Worm (Caenorhabditis elegans) whole organism, young adult: ENCODE data around the gene F10C2.5.

Experiments
- F23B12.7 ChIP-seq: sonication (generic microtip); optimal IDR thresholded peaks from 2 replicates; lab custom pipeline; 2017; ENCODE audit warnings: missing genetic modification characterization, mild to moderate bottlenecking, missing compliant biosample characterization, antibody characterized with exemption, moderate library complexity; ENCODE audit not compliant: insufficient read depth
- F33H1.4 ChIP-seq: fragments of 200-800 bp; sonication (Bioruptor generic); IDR thresholded peaks from 2 replicates; pipeline ENCODE4 v1.3.6; 2022; ENCODE audit warnings: missing genetic modification reagents, missing genetic modification characterization, missing compliant biosample characterization
- F37B4.10 ChIP-seq: fragments of 200-800 bp; sonication (Bioruptor generic); IDR thresholded peaks from 2 replicates; pipeline ENCODE4 v1.3.6; 2022; ENCODE audit warnings: missing genetic modification characterization, missing compliant biosample characterization
- F49E8.2 ChIP-seq: sonication (generic microtip); optimal IDR thresholded peaks from 3 replicates; lab custom pipeline; 2017; ENCODE audit warnings: missing genetic modification characterization, mild to moderate bottlenecking, missing compliant biosample characterization, antibody characterized with exemption, moderate library complexity; ENCODE audit not compliant: insufficient read depth
- F57C9.4 ChIP-seq: sonication (generic microtip); optimal IDR thresholded peaks from 2 replicates; lab custom pipeline; 2017; ENCODE audit warnings: mild to moderate bottlenecking, missing genetic modification characterization, missing compliant biosample characterization
- K12H6.12 ChIP-seq: fragments of 200-800 bp; sonication (Bioruptor generic); optimal IDR thresholded peaks from 2 replicates; lab custom pipeline; 2018; ENCODE audit warnings: mild to moderate bottlenecking, missing genetic modification characterization, missing compliant biosample characterization
- T07F8.4 ChIP-seq: sonication (generic microtip); optimal IDR thresholded peaks from 2 replicates; lab custom pipeline; 2016; ENCODE audit warnings: mild to moderate bottlenecking, missing genetic modification characterization, moderate library complexity, missing compliant biosample characterization
- Y53F4B.3 ChIP-seq: fragments of 200-800 bp; sonication (Bioruptor generic); IDR thresholded peaks from 2 replicates; pipeline ENCODE4 v1.3.6; 2022; ENCODE audit warnings: missing genetic modification reagents, missing genetic modification characterization, missing compliant biosample characterization
- Y56A3A.18 ChIP-seq: fragments of 200-800 bp; sonication (Bioruptor generic); IDR thresholded peaks from 2 replicates; pipeline ENCODE4 v1.3.6; 2022; ENCODE audit warnings: missing genetic modification reagents, missing genetic modification characterization, missing compliant biosample characterization
- Y79H2A.3 ChIP-seq: fragments of 200-800 bp; sonication (Bioruptor generic); conservative IDR thresholded peaks from 2 replicates; pipeline ENCODE4 v1.3.6; 2022; ENCODE audit warnings: missing genetic modification reagents, missing genetic modification characterization, missing compliant biosample characterization
- aptf-2 ChIP-seq: fragments of 200-800 bp; sonication (Bioruptor generic); conservative IDR thresholded peaks from 2 replicates; pipeline ENCODE4 v1.3.6; 2022; ENCODE audit warnings: missing genetic modification reagents, missing genetic modification characterization, missing compliant biosample characterization
- ceh-27 ChIP-seq: fragments of 200-800 bp; sonication (Bioruptor generic); optimal IDR thresholded peaks from 2 replicates; lab custom pipeline; 2018; ENCODE audit warnings: mild to moderate bottlenecking, missing genetic modification characterization, moderate library complexity, missing compliant biosample characterization
- die-1 ChIP-seq: sonication (generic microtip); optimal IDR thresholded peaks from 2 replicates; lab custom pipeline; 2016; ENCODE audit warnings: missing genotype, mild to moderate bottlenecking, missing genetic modification characterization, missing compliant biosample characterization
- egl-18 ChIP-seq: fragments of 200-800 bp; sonication (Bioruptor generic); IDR thresholded peaks from 2 replicates; pipeline ENCODE4 v1.3.6; 2022; ENCODE audit warnings: missing genetic modification reagents, missing genetic modification characterization, missing compliant biosample characterization
- ekl-4 ChIP-seq: fragments of 200-800 bp; sonication (Bioruptor generic); IDR thresholded peaks from 2 replicates; pipeline ENCODE4 v1.3.6; 2022; ENCODE audit warnings: missing genetic modification reagents, missing genetic modification characterization, missing compliant biosample characterization
- hmg-1.2 ChIP-seq: fragments of 200-800 bp; sonication (Bioruptor generic); IDR thresholded peaks from 2 replicates; pipeline ENCODE4 v1.3.6; 2022; ENCODE audit warnings: missing genetic modification reagents, missing genetic modification characterization, missing compliant biosample characterization
- hmg-20 ChIP-seq: fragments of 200-800 bp; sonication (Bioruptor generic); IDR thresholded peaks from 2 replicates; pipeline ENCODE4 v1.3.6; 2022; ENCODE audit warnings: missing genetic modification reagents, missing genetic modification characterization, missing compliant biosample characterization
- hrde-1 ChIP-seq: sonication (generic microtip); optimal IDR thresholded peaks from 2 replicates; lab custom pipeline; 2016; ENCODE audit warnings: missing genetic modification characterization, mild to moderate bottlenecking, missing compliant biosample characterization, moderate library complexity, missing genotype, missing genetic modification reagents, borderline replicate concordance
- lag-1 ChIP-seq: fragments of 200-800 bp; sonication (Bioruptor generic); IDR thresholded peaks from 2 replicates; pipeline ENCODE4 v1.3.6; 2022; ENCODE audit warnings: missing genetic modification reagents, missing genetic modification characterization, missing compliant biosample characterization
- lir-1 ChIP-seq: fragments of 200-800 bp; sonication (Bioruptor generic); conservative IDR thresholded peaks from 2 replicates; pipeline ENCODE4 v1.3.6; 2022; ENCODE audit warnings: missing genetic modification reagents, missing genetic modification characterization, missing compliant biosample characterization
- mes-4 ChIP-seq: sonication (generic microtip); optimal IDR thresholded peaks from 2 replicates; lab custom pipeline; 2016; ENCODE audit warnings: missing genotype, missing genetic modification characterization, missing compliant biosample characterization
- nfya-2 ChIP-seq: fragments of 200-800 bp; sonication (Bioruptor generic); IDR thresholded peaks from 2 replicates; pipeline ENCODE4 v1.3.6; 2022; ENCODE audit warnings: missing genetic modification reagents, missing genetic modification characterization, missing compliant biosample characterization
- nfyb-1 ChIP-seq: fragments of 200-800 bp; sonication (Bioruptor generic); IDR thresholded peaks from 2 replicates; pipeline ENCODE4 v1.3.6; 2022; ENCODE audit warnings: missing genetic modification reagents, missing genetic modification characterization, missing compliant biosample characterization
- repo-1 ChIP-seq: sonication (generic microtip); optimal IDR thresholded peaks from 2 replicates; lab custom pipeline; 2017; ENCODE audit warnings: mild to moderate bottlenecking, missing genetic modification characterization, missing compliant biosample characterization
- rpc-1 ChIP-seq, 2 experiments: fragments of 150-350 bp in 1 of 2; sonication (generic microtip) in 1 of 2; optimal IDR thresholded peaks; 2 replicates each; lab custom pipeline; 2014 to 2018; ENCODE audit warnings: missing biosample characterization in 1 of 2, missing genetic modification characterization in 1 of 2, missing genetic modification reagents in 1 of 2, missing genotype in 1 of 2
- snpc-3.4 ChIP-seq: sonication (generic microtip); optimal IDR thresholded peaks from 2 replicates; lab custom pipeline; 2017; ENCODE audit warnings: missing genetic modification characterization, mild to moderate bottlenecking, missing compliant biosample characterization, antibody characterized with exemption, moderate library complexity, missing genotype, missing genetic modification reagents
- somi-1 ChIP-seq: fragments of 200-800 bp; sonication (Bioruptor generic); optimal IDR thresholded peaks from 2 replicates; lab custom pipeline; 2018; ENCODE audit warnings: mild to moderate bottlenecking, missing genetic modification characterization, missing compliant biosample characterization
- ztf-18 ChIP-seq: sonication (generic microtip); optimal IDR thresholded peaks from 2 replicates; lab custom pipeline; 2016; ENCODE audit warnings: missing genotype, mild to moderate bottlenecking, missing genetic modification characterization, missing compliant biosample characterization
- ztf-22 ChIP-seq: fragments of 200-800 bp; sonication (Bioruptor generic); optimal IDR thresholded peaks from 2 replicates; lab custom pipeline; 2018; ENCODE audit warnings: mild to moderate bottlenecking, missing genetic modification characterization, moderate library complexity, missing compliant biosample characterization
- ztf-25 ChIP-seq: fragments of 200-800 bp; sonication (Bioruptor generic); IDR thresholded peaks from 2 replicates; pipeline ENCODE4 v1.3.6; 2022; ENCODE audit warnings: missing genetic modification reagents, missing genetic modification characterization, missing compliant biosample characterization
- ztf-26 ChIP-seq: sonication (generic microtip); optimal IDR thresholded peaks from 2 replicates; lab custom pipeline; 2017; ENCODE audit warnings: missing genetic modification characterization, missing compliant biosample characterization

The F10C2.5 gene

DNA sequence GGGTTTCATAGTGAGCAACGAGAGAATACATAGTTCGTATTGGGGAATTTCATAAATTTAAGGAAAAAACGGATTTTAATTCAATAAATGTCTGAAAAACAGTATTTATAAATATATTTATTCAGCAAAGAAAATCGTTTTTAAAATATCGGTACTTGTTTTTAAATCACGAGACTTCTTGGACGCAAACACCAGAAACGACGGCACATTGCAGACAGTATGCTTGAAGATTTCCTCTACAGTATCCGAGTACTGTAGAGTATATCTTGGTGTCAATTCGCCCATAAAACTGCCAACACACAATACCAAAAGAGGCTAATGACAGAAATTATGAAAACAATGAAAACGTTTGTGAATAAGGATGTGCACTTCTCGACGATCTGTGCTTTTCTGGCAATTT lies 20.6 kb downstream of the F10C2.5 start (continued):
- peak; percentile 64 for TF ChIP-seq F23B12.7 (tag; lab: Kevin White, UChicago)
- TF ChIP-seq T07F8.4 (tag; lab: Kevin White, UChicago), result no peak
- TF ChIP-seq hmg-20 (GFP tag; lab: Robert Waterston, UW), result no peak
- no peak for TF ChIP-seq F57C9.4 (tag; lab: Kevin White, UChicago)
- no peak for TF ChIP-seq mes-4 (tag; lab: Kevin White, UChicago)
- TF ChIP-seq snpc-3.4 (tag; lab: Kevin White, UChicago), result peak; percentile 24
- no peak for TF ChIP-seq rpc-1 (optimal IDR thresholded peaks at IDR 0.05; lab: Kevin White, UChicago)
- TF ChIP-seq rpc-1 (tag; optimal IDR thresholded peaks at IDR 0.05; lab: Kevin White, UChicago), result no peak
- no peak for TF ChIP-seq aptf-2
- TF ChIP-seq ztf-26, result no peak
- TF ChIP-seq Y79H2A.3 (GFP tag; lab: Robert Waterston, UW), result no peak
- TF ChIP-seq hrde-1 (tag; lab: Kevin White, UChicago), result no peak
- TF ChIP-seq lag-1 (GFP tag; lab: Robert Waterston, UW), result no peak
- no peak for TF ChIP-seq ceh-27 (GFP tag; lab: Kevin White, UChicago)
- TF ChIP-seq hmg-1.2 (GFP tag; lab: Robert Waterston, UW), result no peak
- TF ChIP-seq F33H1.4 (GFP tag; lab: Robert Waterston, UW), result 0 out of 2 replicates have a peak, but pooled peaks have one; percentile 15
- TF ChIP-seq nfya-2 (GFP tag; lab: Robert Waterston, UW), result no peak
- no peak for TF ChIP-seq repo-1 (tag; lab: Kevin White, UChicago)
- TF ChIP-seq, all 124 proteins: peak for 9

DNA sequence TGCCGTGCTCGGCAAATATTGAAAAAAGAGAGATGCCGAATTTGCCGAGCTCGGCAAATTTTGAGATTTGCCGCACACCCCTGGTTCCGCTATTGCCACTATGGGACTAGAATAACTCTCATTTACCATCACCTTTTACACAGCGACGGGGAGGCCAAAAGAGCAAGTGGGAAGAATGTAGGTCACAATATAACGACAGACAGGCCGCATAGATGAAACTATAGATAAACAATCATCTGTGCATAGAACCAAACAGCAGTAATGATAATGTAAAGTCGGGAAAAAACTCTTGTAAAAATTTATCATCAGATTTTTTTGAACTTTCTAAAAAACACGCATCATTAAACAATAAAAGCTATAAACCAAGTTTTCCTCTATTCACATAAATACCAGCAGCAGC lies 23.2 kb downstream of the F10C2.5 start, which contains the start of gene kmo-2:
Gene kmo-2 (minus strand): TSS at position 101 of the 400 bp plus-strand sequence.
- TF ChIP-seq F49E8.2 (tag; lab: Kevin White, UChicago), result no peak
- TF ChIP-seq, all 124 proteins: peak for 0

DNA sequence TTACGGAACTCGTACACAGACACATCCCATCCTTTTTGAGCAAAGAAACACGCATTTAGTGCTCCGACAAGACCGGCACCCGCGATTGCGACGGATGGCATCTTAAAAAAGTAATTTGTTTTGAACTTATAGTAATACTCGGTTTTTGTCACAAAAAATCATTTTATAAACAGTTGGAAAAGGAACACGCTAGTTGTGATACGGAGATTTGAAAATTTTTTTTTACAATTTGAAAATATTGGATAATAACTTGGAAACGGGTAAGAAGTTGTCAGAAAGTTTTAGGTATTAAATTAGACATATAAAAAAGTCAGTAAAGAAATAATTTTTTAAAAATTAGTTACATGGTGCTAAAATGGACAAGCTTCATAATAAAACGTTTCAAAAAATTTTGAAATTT lies 25.2 kb downstream of the F10C2.5 start, which contains the start of gene kmo-1:
Gene kmo-1 (minus strand): TSS at position 101 of the 400 bp plus-strand sequence.
- no peak for TF ChIP-seq F37B4.10
- TF ChIP-seq nfyb-1, result no peak
- no peak for TF ChIP-seq nfya-2 (GFP tag; lab: Robert Waterston, UW)
- TF ChIP-seq die-1 (tag; lab: Kevin White, UChicago), result no peak
- no peak for TF ChIP-seq ztf-22 (GFP tag; lab: Kevin White, UChicago)
- TF ChIP-seq somi-1 (GFP tag; lab: Kevin White, UChicago), result no peak
- TF ChIP-seq egl-18 (GFP tag; lab: Robert Waterston, UW), result no peak
- no peak for TF ChIP-seq ztf-25 (GFP tag; lab: Robert Waterston, UW)
- no peak for TF ChIP-seq K12H6.12 (tag; lab: Kevin White, UChicago)
- TF ChIP-seq, all 124 proteins: peak for 0

DNA sequence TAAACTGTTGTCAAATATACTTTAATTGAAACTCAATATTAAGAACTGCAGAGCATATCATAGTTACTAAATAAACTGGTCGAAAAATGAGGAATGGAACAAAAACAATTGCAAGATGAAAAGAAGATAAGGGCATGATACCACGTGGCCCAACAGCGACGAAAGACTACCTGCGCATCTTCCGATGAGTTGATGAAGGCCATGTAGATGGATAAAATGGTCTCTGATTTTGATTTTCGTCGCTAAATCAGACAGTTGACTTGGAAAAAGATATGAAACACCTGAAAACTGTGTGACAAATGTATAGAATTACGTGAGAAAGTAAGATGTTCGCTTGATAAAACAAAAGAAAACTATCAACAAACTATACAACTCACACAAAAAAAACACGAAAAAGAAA lies 26.3 kb downstream of the F10C2.5 start:
- TF ChIP-seq ekl-4 (GFP tag; lab: Robert Waterston, UW) (no peak), hmg-20 (GFP tag; lab: Robert Waterston, UW) (no peak), K12H6.12 (tag; lab: Kevin White, UChicago) (no peak), Y53F4B.3 (no peak), ztf-18 (tag; lab: Kevin White, UChicago) (no peak)

DNA sequence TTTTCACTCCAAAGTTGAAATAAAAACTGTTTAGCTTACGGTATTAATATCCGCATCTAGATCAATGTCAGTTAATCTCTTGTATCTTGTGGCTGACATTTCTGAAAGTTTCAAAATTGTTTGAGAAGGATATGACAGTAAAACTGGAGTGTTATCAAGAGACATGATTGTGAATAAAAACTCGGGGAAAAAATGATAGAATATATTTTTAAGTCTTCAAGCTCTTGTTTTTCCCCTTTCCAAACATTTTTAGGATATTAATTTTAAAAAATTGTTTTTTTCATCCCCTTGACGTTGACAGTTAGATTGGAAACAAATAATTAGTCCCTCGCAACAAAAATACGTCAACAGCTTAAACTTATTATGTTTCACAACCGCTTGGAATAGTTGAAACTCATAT lies 29.7 kb downstream of the F10C2.5 start, which contains the start of gene R07B7.6:
Gene R07B7.6 (minus strand): TSS at position 101 of the 400 bp plus-strand sequence.
- TF ChIP-seq lir-1 (GFP tag; lab: Robert Waterston, UW) (no peak), Y56A3A.18 (GFP tag; lab: Robert Waterston, UW) (no peak)
